Worm (Caenorhabditis elegans): ENCODE measurements around the gene ncap-1.

- no peak for TF ChIP-seq lin-13 (GFP tag; optimal IDR thresholded peaks at IDR 0.05)
- TF ChIP-seq fkh-10 (GFP tag; optimal IDR thresholded peaks at IDR 0.05) = no peak
- no peak for TF ChIP-seq snpc-4 (tag; optimal IDR thresholded peaks at IDR 0.05)
- TF ChIP-seq tbx-2 (tag; optimal IDR thresholded peaks at IDR 0.05) = no peak
- TF ChIP-seq ama-1 (optimal IDR thresholded peaks at IDR 0.05) = no peak
Measured at ce11 chrII:2900248-2900647, 18.9 kb downstream of the ncap-1 start, which contains the start of gene ubc-26.
